Fruit fly (Drosophila melanogaster) whole organism, adult: ENCODE results near the gene mRpL12.

Source experiments
- pad ChIP-seq: fragments of 200-800 bp; sonication (Bioruptor generic); optimal IDR thresholded peaks from 3 replicates; lab custom pipeline; 2017; ENCODE audit warnings: missing biosample characterization, missing genetic modification characterization, mild to moderate bottlenecking, moderate library complexity, missing genetic modification reagents
- tj ChIP-seq: fragments of 200-800 bp; sonication (Bioruptor generic); optimal IDR thresholded peaks from 3 replicates; lab custom pipeline; 2017; ENCODE audit warnings: missing biosample characterization, mild to moderate bottlenecking, missing genetic modification characterization, moderate library complexity

DNA sequence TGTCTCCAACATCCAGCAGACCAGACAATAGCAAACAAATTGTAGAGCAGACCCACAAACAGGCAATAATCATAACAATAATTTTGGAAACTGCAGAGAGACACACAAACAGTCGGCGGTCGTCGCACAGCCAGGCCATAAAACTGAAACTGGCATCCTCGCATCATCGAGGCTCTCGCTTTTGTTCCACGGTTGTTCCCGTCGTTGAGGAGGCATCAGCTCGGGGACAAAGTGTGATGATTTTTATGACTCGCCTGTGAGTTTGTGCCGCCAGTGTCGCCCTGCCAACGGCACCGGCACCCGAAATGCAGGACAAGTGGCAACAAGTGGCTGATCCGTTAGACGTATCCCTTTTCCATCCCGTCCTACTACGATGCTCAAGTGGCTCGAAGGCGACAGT, 46.8 kb downstream of the mRpL12 start:
- TF ChIP-seq pad (GFP tag; lab: Kevin White, UChicago) = no peak
- no peak for TF ChIP-seq tj (GFP tag; lab: Kevin White, UChicago)
